Worm (Caenorhabditis elegans): ENCODE data around the gene F27D9.2.
A peak's percentile ranks its signal among the peaks of the same experiment; 100 is the strongest.

- TF ChIP-seq him-1 (tag; optimal IDR thresholded peaks at IDR 0.05) (peak; percentile 68), dao-5 (tag; optimal IDR thresholded peaks at IDR 0.05) (no peak), W03F9.2 (tag; optimal IDR thresholded peaks at IDR 0.05) (no peak)
Observed at ce11 chrX:7678437-7679139, 5.8 kb downstream of the F27D9.2 start.
